Worm (Caenorhabditis elegans) whole organism, late embryonic: ENCODE results near the gene pals-24.

Experiments
- che-1 ChIP-seq: sonication (generic microtip); optimal IDR thresholded peaks from 2 replicates; lab custom pipeline; 2016; ENCODE audit warnings: mild to moderate bottlenecking, missing genetic modification characterization, missing compliant biosample characterization
- elt-2 ChIP-seq: sonication (generic microtip); optimal IDR thresholded peaks from 2 replicates; lab custom pipeline; 2016; ENCODE audit warnings: missing genetic modification reagents, missing genetic modification characterization, missing compliant biosample characterization
- fkh-10 ChIP-seq: fragments of 150-350 bp; optimal IDR thresholded peaks from 2 replicates; lab custom pipeline; 2014; ENCODE audit warnings: missing biosample characterization, missing genetic modification reagents, missing genetic modification characterization
- pha-4 ChIP-seq: fragments of 150-350 bp; optimal IDR thresholded peaks from 2 replicates; lab custom pipeline; 2018; ENCODE audit warnings: missing biosample characterization, missing genetic modification reagents, missing genetic modification characterization
- rnt-1 ChIP-seq: sonication (generic microtip); optimal IDR thresholded peaks from 2 replicates; lab custom pipeline; 2016; ENCODE audit warnings: missing genetic modification characterization, missing compliant biosample characterization

ce11 chrIII:94759-95330 lies 25.4 kb upstream of the pals-24 start, which contains the start of gene pat-4:
- TF ChIP-seq pha-4 (tag; lab: Kevin White, UChicago) (no peak), fkh-10 (GFP tag; lab: Kevin White, UChicago) (no peak), rnt-1 (tag; lab: Kevin White, UChicago) (peak; percentile 3), elt-2 (tag; lab: Kevin White, UChicago) (no peak), che-1 (tag; lab: Kevin White, UChicago) (no peak)
